Worm (Caenorhabditis elegans): ENCODE measurements around the gene str-45.

ce11 chrV:15119517-15119916 lies 39.3 kb upstream of the str-45 start, which contains the start of gene flor-1:
- TF ChIP-seq scrt-1 (GFP tag; IDR thresholded peaks at IDR 0.05) (no peak), ama-1 (optimal IDR thresholded peaks at IDR 0.05) (no peak), ceh-13 (GFP tag; optimal IDR thresholded peaks at IDR 0.05) (no peak), pes-1 (GFP tag; IDR thresholded peaks at IDR 0.05) (no peak), hmg-4 (GFP tag; optimal IDR thresholded peaks at IDR 0.05) (no peak)
